Worm (Caenorhabditis elegans): ENCODE measurements around the gene srj-18.

DNA sequence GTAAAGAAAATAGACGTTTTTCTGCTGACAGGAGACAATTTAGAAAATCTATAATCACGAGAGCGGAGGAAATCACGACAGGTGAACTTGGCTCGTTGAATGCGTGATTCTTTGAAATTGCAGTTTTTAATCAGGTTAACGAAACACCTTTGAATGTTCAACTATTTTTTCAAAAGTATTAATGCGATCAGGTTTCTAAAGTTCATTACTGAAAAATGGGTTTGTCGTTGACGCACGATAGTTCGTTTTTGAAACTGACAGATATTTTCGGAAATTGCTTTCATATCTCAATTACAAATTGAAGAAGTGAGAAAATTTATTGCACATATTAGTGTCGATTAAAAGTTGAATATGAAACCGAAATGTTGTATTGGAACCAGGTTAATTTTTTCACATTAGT, 41.8 kb downstream of the srj-18 start, which contains the start of gene F54E2.5:
- TF ChIP-seq elt-3 (tag; optimal IDR thresholded peaks at IDR 0.05): no peak
- no peak for TF ChIP-seq ztf-11 (tag; optimal IDR thresholded peaks at IDR 0.05)
- TF ChIP-seq nhr-237 (tag; optimal IDR thresholded peaks at IDR 0.05): no peak
- TF ChIP-seq blmp-1 (tag; optimal IDR thresholded peaks at IDR 0.05): no peak
- no peak for TF ChIP-seq M03D4.4 (tag; optimal IDR thresholded peaks at IDR 0.05)
- no peak for TF ChIP-seq unc-120 (tag; optimal IDR thresholded peaks at IDR 0.05; ENCODE audit: poor library complexity, severe bottlenecking)
- no peak for TF ChIP-seq lin-13 (tag; optimal IDR thresholded peaks at IDR 0.05)
- TF ChIP-seq nhr-12 (tag; optimal IDR thresholded peaks at IDR 0.05): no peak
